Fruit fly (Drosophila melanogaster) whole organism, embryonic: ENCODE results near the gene CG9839.

Experiments
- CG13287 ChIP-seq: fragments of 200-800 bp; sonication (Bioruptor generic); IDR thresholded peaks from 2 replicates; pipeline ENCODE4 v1.3.6; 2022; ENCODE audit warnings: missing biosample characterization, missing genetic modification characterization; ENCODE audit not compliant: partially characterized antibody
- CG14667 ChIP-seq: fragments of 200-800 bp; sonication (Bioruptor generic); IDR thresholded peaks from 2 replicates; pipeline ENCODE4 v1.3.6; 2022; ENCODE audit warnings: missing biosample characterization, missing genetic modification characterization
- CG1603 ChIP-seq: fragments of 200-800 bp; sonication (Bioruptor generic); optimal IDR thresholded peaks from 2 replicates; lab custom pipeline; 2019; ENCODE audit warnings: missing biosample characterization, mild to moderate bottlenecking, missing genetic modification characterization, moderate library complexity
- CG16779 ChIP-seq: fragments of 200-800 bp; sonication (Bioruptor generic); IDR thresholded peaks from 2 replicates; pipeline ENCODE4 v1.3.6; 2022; ENCODE audit warnings: missing biosample characterization, missing genetic modification characterization
- CG17186 ChIP-seq: fragments of 200-800 bp; sonication (Bioruptor generic); optimal IDR thresholded peaks from 3 replicates; lab custom pipeline; 2017; ENCODE audit warnings: missing biosample characterization, missing genetic modification reagents, missing genetic modification characterization
- CG17361 ChIP-seq: fragments of 200-800 bp; sonication (Bioruptor generic); IDR thresholded peaks from 3 replicates; pipeline ENCODE4 v1.3.6; 2022; ENCODE audit warnings: missing biosample characterization, missing genetic modification characterization
- CG1792 ChIP-seq: fragments of 200-800 bp; sonication (Bioruptor generic); optimal IDR thresholded peaks from 2 replicates; lab custom pipeline; 2016; ENCODE audit warnings: missing biosample characterization, missing genetic modification characterization
- CG2199 ChIP-seq: fragments of 200-800 bp; sonication (Bioruptor generic); IDR thresholded peaks from 3 replicates; pipeline ENCODE4 v1.3.6; 2022; ENCODE audit warnings: missing biosample characterization, missing genetic modification characterization
- CG3838 ChIP-seq: fragments of 200-800 bp; sonication (Bioruptor generic); optimal IDR thresholded peaks from 3 replicates; lab custom pipeline; 2016; ENCODE audit warnings: missing biosample characterization, missing genetic modification characterization
- CG4617 ChIP-seq: fragments of 200-800 bp; sonication (Bioruptor generic); optimal IDR thresholded peaks from 3 replicates; lab custom pipeline; 2016; ENCODE audit warnings: missing biosample characterization, missing genetic modification characterization, borderline replicate concordance
- CG7963 ChIP-seq: fragments of 200-800 bp; sonication (Bioruptor generic); IDR thresholded peaks from 3 replicates; pipeline ENCODE4 v1.3.6; 2022; ENCODE audit warnings: missing biosample characterization, missing genetic modification characterization; ENCODE audit not compliant: partially characterized antibody
- CG7987 ChIP-seq: fragments of 200-800 bp; sonication (Bioruptor generic); optimal IDR thresholded peaks from 2 replicates; lab custom pipeline; 2018; ENCODE audit warnings: missing biosample characterization, mild to moderate bottlenecking, missing genetic modification characterization, moderate library complexity
- CG8281 ChIP-seq: fragments of 200-800 bp; sonication (Bioruptor generic); optimal IDR thresholded peaks from 2 replicates; lab custom pipeline; 2018; ENCODE audit warnings: missing biosample characterization, mild to moderate bottlenecking, missing genetic modification characterization, moderate library complexity
- D ChIP-seq, 2 experiments: fragments of 200-800 bp in 1 of 2; fragments of >200 bp in 1 of 2; sonication (Bioruptor generic) in 1 of 2; optimal IDR thresholded peaks; 2 replicates in 1 of 2; 3 replicates in 1 of 2; lab custom pipeline; 2017; ENCODE audit warnings: mild to moderate bottlenecking in 1 of 2, missing biosample characterization in 1 of 2, missing genetic modification characterization in 1 of 2, missing genetic modification reagents in 1 of 2
- Dp ChIP-seq: fragments of 200-800 bp; sonication (Bioruptor generic); optimal IDR thresholded peaks from 2 replicates; lab custom pipeline; 2018; ENCODE audit warnings: missing biosample characterization, mild to moderate bottlenecking, missing genetic modification characterization, moderate library complexity
- Dref ChIP-seq: fragments of 200-800 bp; sonication (Bioruptor generic); IDR thresholded peaks from 2 replicates; pipeline ENCODE4 v1.3.6; 2022; ENCODE audit warnings: missing biosample characterization, missing genetic modification characterization
- E2f2 ChIP-seq: fragments of 200-800 bp; sonication (Bioruptor generic); IDR thresholded peaks from 2 replicates; pipeline ENCODE4 v1.3.6; 2022; ENCODE audit warnings: missing biosample characterization, missing genetic modification characterization
- Ets65A ChIP-seq: fragments of 200-800 bp; sonication (Bioruptor generic); peaks from one replicate; lab custom pipeline; 2016; ENCODE audit warnings: missing biosample characterization, missing genetic modification characterization
- H15 ChIP-seq: fragments of 200-800 bp; sonication (Bioruptor generic); IDR thresholded peaks from 3 replicates; pipeline ENCODE4 v1.3.6; 2022; ENCODE audit warnings: missing biosample characterization, missing genetic modification characterization
- HmgD ChIP-seq: fragments of 200-800 bp; sonication (Bioruptor generic); optimal IDR thresholded peaks from 3 replicates; lab custom pipeline; 2016; ENCODE audit warnings: missing biosample characterization, missing genetic modification characterization
- MBD-R2 ChIP-seq: fragments of 200-800 bp; sonication (Bioruptor generic); IDR thresholded peaks from 2 replicates; pipeline ENCODE4 v1.3.6; 2022; ENCODE audit warnings: missing biosample characterization, missing genetic modification characterization
- MESR4 ChIP-seq: fragments of 200-800 bp; sonication (Bioruptor generic); optimal IDR thresholded peaks from 2 replicates; lab custom pipeline; 2018; ENCODE audit warnings: missing biosample characterization, mild to moderate bottlenecking, missing genetic modification characterization, moderate library complexity
- Med ChIP-seq: fragments of 200-800 bp; sonication (Bioruptor generic); peaks from one replicate; lab custom pipeline; 2016; ENCODE audit warnings: missing biosample characterization, missing genetic modification characterization, mild to moderate bottlenecking, inconsistent platforms, moderate library complexity
- Myb ChIP-seq: fragments of 200-800 bp; sonication (Bioruptor generic); optimal IDR thresholded peaks from 2 replicates; lab custom pipeline; 2016; ENCODE audit warnings: missing biosample characterization, missing genetic modification characterization
- Oaz ChIP-seq: fragments of 200-800 bp; sonication (Bioruptor generic); IDR thresholded peaks from 2 replicates; pipeline ENCODE4 v1.3.6; 2022; ENCODE audit warnings: missing biosample characterization, missing genetic modification characterization
- Spps ChIP-seq: fragments of 200-800 bp; sonication (Bioruptor generic); optimal IDR thresholded peaks from 2 replicates; lab custom pipeline; 2018; ENCODE audit warnings: missing biosample characterization, mild to moderate bottlenecking, missing genetic modification characterization
- amos ChIP-seq: fragments of 200-800 bp; sonication (Bioruptor generic); IDR thresholded peaks from 2 replicates; pipeline ENCODE4 v1.3.6; 2022; ENCODE audit warnings: missing biosample characterization, missing genetic modification characterization; ENCODE audit not compliant: partially characterized antibody
- cad ChIP-seq: fragments of >200 bp; optimal IDR thresholded peaks from 2 replicates; lab custom pipeline; 2017; ENCODE audit warnings: missing biosample characterization, missing genetic modification characterization
- caup ChIP-seq: fragments of 200-800 bp; sonication (Bioruptor generic); optimal IDR thresholded peaks from 3 replicates; lab custom pipeline; 2017; ENCODE audit warnings: missing biosample characterization, mild to moderate bottlenecking, missing genetic modification characterization, moderate library complexity; ENCODE audit not compliant: severe bottlenecking
- gro ChIP-seq: fragments of 200-800 bp; sonication (Bioruptor generic); optimal IDR thresholded peaks from 2 replicates; lab custom pipeline; 2016; ENCODE audit warnings: missing biosample characterization, missing genetic modification characterization
- lov ChIP-seq, 2 experiments: fragments of 200-800 bp in 1 of 2; fragments of >200 bp in 1 of 2; sonication (Bioruptor generic) in 1 of 2; IDR thresholded peaks in 1 of 2; optimal IDR thresholded peaks in 1 of 2; 2 replicates in 1 of 2; 3 replicates in 1 of 2; pipeline versions ENCODE4 v1.3.6 to Lab custom; 2017 to 2022; ENCODE audit warnings: missing biosample characterization in 1 of 2, missing genetic modification characterization in 1 of 2
- pros ChIP-seq: fragments of 200-800 bp; sonication (Bioruptor generic); optimal IDR thresholded peaks from 3 replicates; lab custom pipeline; 2019; ENCODE audit warnings: missing biosample characterization, mild to moderate bottlenecking, missing genetic modification characterization, moderate library complexity
- pzg ChIP-seq: fragments of 200-800 bp; sonication (Bioruptor generic); optimal IDR thresholded peaks from 3 replicates; lab custom pipeline; 2018; ENCODE audit warnings: missing biosample characterization, mild to moderate bottlenecking, missing genetic modification characterization, moderate library complexity
- sens ChIP-seq: fragments of 200-800 bp; sonication (Bioruptor generic); peaks from one replicate; lab custom pipeline; 2016; ENCODE audit warnings: missing biosample characterization, missing genetic modification characterization
- sens-2 ChIP-seq: fragments of 200-800 bp; sonication (Bioruptor generic); IDR thresholded peaks from 2 replicates; pipeline ENCODE4 v1.3.6; 2022; ENCODE audit warnings: missing biosample characterization, missing genetic modification characterization
- sisA ChIP-seq: fragments of 200-800 bp; sonication (Bioruptor generic); IDR thresholded peaks from 2 replicates; pipeline ENCODE4 v1.3.6; 2022; ENCODE audit warnings: missing biosample characterization, missing genetic modification characterization
- slou ChIP-seq: fragments of 200-800 bp; sonication (Bioruptor generic); optimal IDR thresholded peaks from 3 replicates; lab custom pipeline; 2016; ENCODE audit warnings: missing biosample characterization, missing genetic modification characterization
- tna ChIP-seq: fragments of 200-800 bp; sonication (Bioruptor generic); IDR thresholded peaks from 2 replicates; pipeline ENCODE4 v1.3.6; 2022; ENCODE audit warnings: missing biosample characterization, missing genetic modification characterization; ENCODE audit not compliant: partially characterized antibody
- zf30C ChIP-seq: fragments of 200-800 bp; sonication (Bioruptor generic); optimal IDR thresholded peaks from 3 replicates; lab custom pipeline; 2018; ENCODE audit warnings: missing biosample characterization, mild to moderate bottlenecking, missing genetic modification characterization
- zfh1 ChIP-seq: fragments of 200-800 bp; sonication (Bioruptor generic); IDR thresholded peaks from 3 replicates; pipeline ENCODE4 v1.3.6; 2022; ENCODE audit warnings: missing biosample characterization, missing genetic modification characterization

The CG9839 gene

dm6 chr3R:8806638-8807037 lies 1.0 kb upstream of the CG9839 start:
- TF ChIP-seq CG16779 (GFP tag; lab: Robert Waterston, UW) (no peak), caup (GFP tag; lab: Kevin White, UChicago) (no peak), CG14667 (GFP tag; lab: Robert Waterston, UW) (no peak), gro (GFP tag; lab: Kevin White, UChicago) (no peak), CG7987 (GFP tag; lab: Kevin White, UChicago) (no peak), sens-2 (GFP tag; lab: Robert Waterston, UW) (no peak), CG7963 (GFP tag; lab: Robert Waterston, UW) (0 out of 3 replicates have a peak, but pooled peaks have one; percentile 54), CG1792 (GFP tag; lab: Kevin White, UChicago) (no peak), zf30C (GFP tag; lab: Kevin White, UChicago) (no peak), sens (GFP tag; lab: Kevin White, UChicago) (peak; percentile 61), H15 (GFP tag; lab: Robert Waterston, UW) (no peak), zfh1 (GFP tag; lab: Robert Waterston, UW) (0 out of 3 replicates have a peak, but pooled peaks have one; percentile 31), amos (GFP tag; lab: Robert Waterston, UW) (0 out of 2 replicates have a peak, but pooled peaks have one; percentile 11), D (optimal IDR thresholded peaks at IDR 0.05; lab: Kevin White, UChicago) (peak; percentile 16), D (GFP tag; optimal IDR thresholded peaks at IDR 0.05; lab: Kevin White, UChicago) (no peak)

dm6 chr3R:8806104-8806503 lies 502 bp upstream of the CG9839 start, which contains the start of gene hng2:
Gene hng2, plus strand, starts transcription at chr3R:8806322.
- TF ChIP-seq MBD-R2 (GFP tag; lab: Robert Waterston, UW): peak; percentile 39; the same call in 1 of the 2 replicates
- no peak for TF ChIP-seq tna (GFP tag; lab: Robert Waterston, UW)
- TF ChIP-seq pros (GFP tag; lab: Kevin White, UChicago): no peak
- TF ChIP-seq Ets65A (GFP tag; lab: Kevin White, UChicago): peak; percentile 28
- no peak for TF ChIP-seq HmgD (GFP tag; lab: Kevin White, UChicago)
- TF ChIP-seq Oaz (GFP tag; lab: Robert Waterston, UW): no peak
- 0 out of 3 replicates have a peak, but pooled peaks have one; percentile 49 for TF ChIP-seq CG2199 (GFP tag; lab: Robert Waterston, UW)
- no peak for TF ChIP-seq lov (optimal IDR thresholded peaks at IDR 0.05; lab: Kevin White, UChicago)
- no peak for TF ChIP-seq lov (GFP tag; IDR thresholded peaks at IDR 0.05; lab: Robert Waterston, UW)
- TF ChIP-seq CG3838: peak; percentile 74
- peak; percentile 81 for TF ChIP-seq CG8281 (tag; lab: Kevin White, UChicago)
- no peak for TF ChIP-seq slou (GFP tag; lab: Kevin White, UChicago)
- 0 out of 2 replicates have a peak, but pooled peaks have one; percentile 8 for TF ChIP-seq CG13287 (GFP tag; lab: Robert Waterston, UW)
- TF ChIP-seq CG4617 (GFP tag; lab: Kevin White, UChicago): peak; percentile 12
- TF ChIP-seq E2f2 (GFP tag; lab: Robert Waterston, UW): peak; percentile 4
- TF ChIP-seq Dref: peak; percentile 34; the same call in 1 of the 2 replicates
- no peak for TF ChIP-seq sisA (GFP tag; lab: Robert Waterston, UW)
- TF ChIP-seq CG17186 (GFP tag; lab: Kevin White, UChicago): peak; percentile 99
- peak; percentile 37 for TF ChIP-seq CG1603 (tag; lab: Kevin White, UChicago)
- peak; percentile 44 for TF ChIP-seq Med (GFP tag; lab: Kevin White, UChicago)
- peak; percentile 16 for TF ChIP-seq MESR4
- no peak for TF ChIP-seq CG17361 (GFP tag; lab: Robert Waterston, UW)
- TF ChIP-seq Spps (tag; lab: Kevin White, UChicago): no peak
- TF ChIP-seq cad (GFP tag; lab: Kevin White, UChicago): peak; percentile 7
- peak; percentile 64 for TF ChIP-seq Myb (GFP tag; lab: Kevin White, UChicago)
- TF ChIP-seq Dp: peak; percentile 22
- TF ChIP-seq pzg: peak; percentile 36
